Fruit fly (Drosophila melanogaster) whole organism, embryonic: ENCODE results near the gene ssp7.
A peak's percentile ranks its signal among the peaks of the same experiment; 100 is the strongest.

Experiments used
- Asciz ChIP-seq: fragments of 200-800 bp; sonication (Bioruptor generic); optimal IDR thresholded peaks from 2 replicates; lab custom pipeline; 2017; ENCODE audit warnings: missing biosample characterization, mild to moderate bottlenecking, missing genetic modification characterization, missing genetic modification reagents
- CG10209 ChIP-seq: fragments of 200-800 bp; sonication (Bioruptor generic); optimal IDR thresholded peaks from 3 replicates; lab custom pipeline; 2017; ENCODE audit warnings: missing biosample characterization, mild to moderate bottlenecking, missing genetic modification characterization, missing genetic modification reagents
- CG10543 ChIP-seq: fragments of 200-800 bp; sonication (Bioruptor generic); optimal IDR thresholded peaks from 3 replicates; lab custom pipeline; 2017; ENCODE audit warnings: missing biosample characterization, mild to moderate bottlenecking, missing genetic modification characterization, moderate library complexity
- CG11696 ChIP-seq: fragments of 200-800 bp; sonication (Bioruptor generic); IDR thresholded peaks from 2 replicates; pipeline ENCODE4 v1.3.6; 2022; ENCODE audit warnings: missing biosample characterization, missing genetic modification characterization
- CG12391 ChIP-seq: fragments of 200-800 bp; sonication (Bioruptor generic); optimal IDR thresholded peaks from 3 replicates; lab custom pipeline; 2018; ENCODE audit warnings: missing biosample characterization, mild to moderate bottlenecking, missing genetic modification characterization, moderate library complexity
- CG13296 ChIP-seq: fragments of 200-800 bp; sonication (Bioruptor generic); optimal IDR thresholded peaks from 3 replicates; lab custom pipeline; 2018; ENCODE audit warnings: missing biosample characterization, mild to moderate bottlenecking, missing genetic modification characterization
- CG13894 ChIP-seq: fragments of 200-800 bp; sonication (Bioruptor generic); optimal IDR thresholded peaks from 3 replicates; lab custom pipeline; 2018; ENCODE audit warnings: missing biosample characterization, mild to moderate bottlenecking, missing genetic modification characterization, moderate library complexity
- CG14441 ChIP-seq: fragments of 200-800 bp; sonication (Bioruptor generic); IDR thresholded peaks from 2 replicates; pipeline ENCODE4 v1.3.6; 2022; ENCODE audit warnings: missing biosample characterization, missing genetic modification characterization
- CG2199 ChIP-seq: fragments of 200-800 bp; sonication (Bioruptor generic); IDR thresholded peaks from 3 replicates; pipeline ENCODE4 v1.3.6; 2022; ENCODE audit warnings: missing biosample characterization, missing genetic modification characterization
- CG2889 ChIP-seq: fragments of 200-800 bp; sonication (Bioruptor generic); IDR thresholded peaks from 3 replicates; pipeline ENCODE4 v1.3.6; 2022; ENCODE audit warnings: missing biosample characterization, missing genetic modification characterization
- CG33557 ChIP-seq: fragments of 200-800 bp; sonication (Bioruptor generic); optimal IDR thresholded peaks from 2 replicates; lab custom pipeline; 2019; ENCODE audit warnings: missing biosample characterization, mild to moderate bottlenecking, missing genetic modification characterization, moderate library complexity
- CG8359 ChIP-seq: fragments of 200-800 bp; sonication (Bioruptor generic); optimal IDR thresholded peaks from 2 replicates; lab custom pipeline; 2017; ENCODE audit warnings: missing biosample characterization, mild to moderate bottlenecking, missing genetic modification characterization, borderline replicate concordance
- CG9876 ChIP-seq: fragments of 200-800 bp; sonication (Bioruptor generic); optimal IDR thresholded peaks from 2 replicates; lab custom pipeline; 2016; ENCODE audit warnings: missing biosample characterization, missing genetic modification characterization
- CkIIα-i1 ChIP-seq: fragments of 200-800 bp; sonication (Bioruptor generic); IDR thresholded peaks from 2 replicates; pipeline ENCODE4 v1.3.6; 2022; ENCODE audit warnings: missing biosample characterization, missing genetic modification characterization
- D ChIP-seq, 2 experiments: fragments of 200-800 bp in 1 of 2; fragments of >200 bp in 1 of 2; sonication (Bioruptor generic) in 1 of 2; optimal IDR thresholded peaks; 2 replicates in 1 of 2; 3 replicates in 1 of 2; lab custom pipeline; 2017; ENCODE audit warnings: mild to moderate bottlenecking in 1 of 2, missing biosample characterization in 1 of 2, missing genetic modification characterization in 1 of 2, missing genetic modification reagents in 1 of 2
- Dad ChIP-seq: fragments of 200-800 bp; sonication (Bioruptor generic); optimal IDR thresholded peaks from 3 replicates; lab custom pipeline; 2016; ENCODE audit warnings: missing biosample characterization, missing genetic modification characterization
- Doc3 ChIP-seq: fragments of 200-800 bp; sonication (Bioruptor generic); IDR thresholded peaks from 3 replicates; pipeline ENCODE4 v1.3.6; 2022; ENCODE audit warnings: missing biosample characterization, missing genetic modification characterization; ENCODE audit not compliant: partially characterized antibody
- ERR ChIP-seq: fragments of 200-800 bp; sonication (Bioruptor generic); optimal IDR thresholded peaks from 2 replicates; lab custom pipeline; 2016; ENCODE audit warnings: missing biosample characterization, missing genetic modification characterization
- H2.0 ChIP-seq: fragments of 200-800 bp; sonication (Bioruptor generic); IDR thresholded peaks from 2 replicates; pipeline ENCODE4 v1.3.6; 2022; ENCODE audit warnings: missing biosample characterization, missing genetic modification characterization
- HLH4C ChIP-seq: fragments of 200-800 bp; sonication (Bioruptor generic); IDR thresholded peaks from 3 replicates; pipeline ENCODE4 v1.3.6; 2022; ENCODE audit warnings: missing biosample characterization, missing genetic modification characterization; ENCODE audit not compliant: partially characterized antibody
- Hey ChIP-seq: fragments of 200-800 bp; sonication (Bioruptor generic); optimal IDR thresholded peaks from 3 replicates; lab custom pipeline; 2018; ENCODE audit warnings: missing biosample characterization, mild to moderate bottlenecking, missing genetic modification characterization
- MTF-1 ChIP-seq: fragments of 200-800 bp; sonication (Bioruptor generic); optimal IDR thresholded peaks from 2 replicates; lab custom pipeline; 2018; ENCODE audit warnings: missing biosample characterization, mild to moderate bottlenecking, missing genetic modification characterization, borderline replicate concordance
- Mad ChIP-seq: fragments of 200-800 bp; sonication (Bioruptor generic); optimal IDR thresholded peaks from 2 replicates; lab custom pipeline; 2016; ENCODE audit warnings: missing biosample characterization, missing genetic modification characterization
- Nf-YB ChIP-seq: fragments of 200-800 bp; sonication (Bioruptor generic); optimal IDR thresholded peaks from 3 replicates; lab custom pipeline; 2019; ENCODE audit warnings: missing biosample characterization, mild to moderate bottlenecking, missing genetic modification characterization, moderate library complexity
- Oli ChIP-seq: fragments of 200-800 bp; sonication (Bioruptor generic); optimal IDR thresholded peaks from 2 replicates; lab custom pipeline; 2018; ENCODE audit warnings: missing biosample characterization, mild to moderate bottlenecking, missing genetic modification characterization, moderate library complexity
- Poxn ChIP-seq: fragments of 200-800 bp; sonication (Bioruptor generic); IDR thresholded peaks from 2 replicates; pipeline ENCODE4 v1.3.6; 2022; ENCODE audit warnings: missing biosample characterization, missing genetic modification characterization
- Sry-β ChIP-seq: fragments of 200-800 bp; sonication (Bioruptor generic); optimal IDR thresholded peaks from 2 replicates; lab custom pipeline; 2018; ENCODE audit warnings: missing biosample characterization, mild to moderate bottlenecking, missing genetic modification characterization, moderate library complexity
- al ChIP-seq: fragments of 200-800 bp; sonication (Bioruptor generic); IDR thresholded peaks from 2 replicates; pipeline ENCODE4 v1.3.6; 2022; ENCODE audit warnings: missing biosample characterization, missing genetic modification characterization
- ato ChIP-seq: fragments of 200-800 bp; sonication (Bioruptor generic); IDR thresholded peaks from 2 replicates; pipeline ENCODE4 v1.3.6; 2022; ENCODE audit warnings: missing biosample characterization, missing genetic modification characterization; ENCODE audit not compliant: partially characterized antibody
- dpn ChIP-seq, 2 experiments: fragments of 200-800 bp; sonication (Bioruptor generic); optimal IDR thresholded peaks; 3 replicates each; lab custom pipeline; 2016; ENCODE audit warnings: missing biosample characterization in 2 of 2, missing genetic modification characterization in 2 of 2
- ewg ChIP-seq: fragments of 200-800 bp; sonication (Bioruptor generic); optimal IDR thresholded peaks from 3 replicates; lab custom pipeline; 2017; ENCODE audit warnings: mild to moderate bottlenecking, missing biosample characterization, missing genetic modification reagents, missing genetic modification characterization
- fd64A ChIP-seq: fragments of 200-800 bp; sonication (Bioruptor generic); optimal IDR thresholded peaks from 3 replicates; lab custom pipeline; 2018; ENCODE audit warnings: missing biosample characterization, mild to moderate bottlenecking, missing genetic modification characterization
- fd96Cb ChIP-seq: fragments of 200-800 bp; sonication (Bioruptor generic); optimal IDR thresholded peaks from 2 replicates; lab custom pipeline; 2018; ENCODE audit warnings: missing biosample characterization, mild to moderate bottlenecking, missing genetic modification characterization, moderate library complexity
- gcm2 ChIP-seq: fragments of 200-800 bp; sonication (Bioruptor generic); optimal IDR thresholded peaks from 2 replicates; lab custom pipeline; 2016; ENCODE audit warnings: missing biosample characterization, missing genetic modification characterization
- ind ChIP-seq: fragments of 200-800 bp; sonication (Bioruptor generic); optimal IDR thresholded peaks from 3 replicates; lab custom pipeline; 2016; ENCODE audit warnings: missing biosample characterization, missing genetic modification characterization
- jumu ChIP-seq: fragments of 200-800 bp; sonication (Bioruptor generic); optimal IDR thresholded peaks from 3 replicates; lab custom pipeline; 2016; ENCODE audit warnings: missing biosample characterization, missing genetic modification characterization
- kni ChIP-seq: fragments of 200-800 bp; sonication (Bioruptor generic); optimal IDR thresholded peaks from 3 replicates; lab custom pipeline; 2017; ENCODE audit warnings: mild to moderate bottlenecking, missing biosample characterization, missing genetic modification reagents, missing genetic modification characterization
- lab ChIP-seq: fragments of 200-800 bp; sonication (Bioruptor generic); optimal IDR thresholded peaks from 3 replicates; lab custom pipeline; 2017; ENCODE audit warnings: missing biosample characterization, missing genetic modification characterization, mild to moderate bottlenecking, moderate library complexity, missing genetic modification reagents
- lmd ChIP-seq: fragments of 200-800 bp; sonication (Bioruptor generic); IDR thresholded peaks from 2 replicates; pipeline ENCODE4 v1.3.6; 2022; ENCODE audit warnings: missing biosample characterization, missing genetic modification characterization
- lov ChIP-seq, 2 experiments: fragments of 200-800 bp in 1 of 2; fragments of >200 bp in 1 of 2; sonication (Bioruptor generic) in 1 of 2; IDR thresholded peaks in 1 of 2; optimal IDR thresholded peaks in 1 of 2; 2 replicates in 1 of 2; 3 replicates in 1 of 2; pipeline versions ENCODE4 v1.3.6 to Lab custom; 2017 to 2022; ENCODE audit warnings: missing biosample characterization in 1 of 2, missing genetic modification characterization in 1 of 2
- nerfin-2 ChIP-seq: fragments of 200-800 bp; sonication (Bioruptor generic); IDR thresholded peaks from 2 replicates; pipeline ENCODE4 v1.3.6; 2022; ENCODE audit warnings: missing biosample characterization, missing genetic modification characterization; ENCODE audit not compliant: partially characterized antibody
- slou ChIP-seq: fragments of 200-800 bp; sonication (Bioruptor generic); optimal IDR thresholded peaks from 3 replicates; lab custom pipeline; 2016; ENCODE audit warnings: missing biosample characterization, missing genetic modification characterization
- sna ChIP-seq: fragments of 200-800 bp; sonication (Bioruptor generic); IDR thresholded peaks from 2 replicates; pipeline ENCODE4 v1.3.6; 2022; ENCODE audit warnings: missing biosample characterization, missing genetic modification characterization; ENCODE audit not compliant: partially characterized antibody
- sug ChIP-seq: fragments of 200-800 bp; optimal IDR thresholded peaks from 2 replicates; lab custom pipeline; 2019; ENCODE audit warnings: missing biosample characterization, mild to moderate bottlenecking, missing genetic modification characterization, moderate library complexity
- twi ChIP-seq: fragments of 200-800 bp; optimal IDR thresholded peaks from 2 replicates; lab custom pipeline; 2019; ENCODE audit warnings: missing biosample characterization, mild to moderate bottlenecking, missing genetic modification characterization, moderate library complexity
- wor ChIP-seq: fragments of 200-800 bp; sonication (Bioruptor generic); IDR thresholded peaks from 2 replicates; pipeline ENCODE4 v1.3.6; 2022; ENCODE audit warnings: missing biosample characterization, missing genetic modification characterization
- zfh1 ChIP-seq: fragments of 200-800 bp; sonication (Bioruptor generic); IDR thresholded peaks from 3 replicates; pipeline ENCODE4 v1.3.6; 2022; ENCODE audit warnings: missing biosample characterization, missing genetic modification characterization

ssp7 gene

dm6 chrX:11108148-11108844 is 31.8 kb downstream of the ssp7 start, which contains the start of gene Hsp60A (continued):
- peak; percentile 78 for TF ChIP-seq nerfin-2 (GFP tag; lab: Robert Waterston, UW)
- no peak for TF ChIP-seq CG9876
- no peak for TF ChIP-seq CG8359 (GFP tag; lab: Kevin White, UChicago)
- no peak for TF ChIP-seq MTF-1 (GFP tag; lab: Kevin White, UChicago)
- TF ChIP-seq CG33557 (GFP tag; lab: Kevin White, UChicago) = peak; percentile 35
- TF ChIP-seq CG14441 = peak; percentile 38; the same call in 1 of the 2 replicates
- no peak for TF ChIP-seq CG2199 (GFP tag; lab: Robert Waterston, UW)
- TF ChIP-seq lov (optimal IDR thresholded peaks at IDR 0.05; lab: Kevin White, UChicago) = no peak
- TF ChIP-seq lov (GFP tag; IDR thresholded peaks at IDR 0.05; lab: Robert Waterston, UW) = no peak
- peak; percentile 76; the same call in 1 of the 2 replicates for TF ChIP-seq sna (GFP tag; lab: Robert Waterston, UW)
- no peak for TF ChIP-seq ewg (GFP tag; lab: Kevin White, UChicago)
- TF ChIP-seq Dad (GFP tag; lab: Kevin White, UChicago) = peak; percentile 16
- peak; percentile 39 for TF ChIP-seq fd96Cb (tag; lab: Kevin White, UChicago)
- TF ChIP-seq Asciz (GFP tag; lab: Kevin White, UChicago) = no peak
- peak; percentile 47 for TF ChIP-seq sug (tag; lab: Kevin White, UChicago)
- no peak for TF ChIP-seq CG2889
- no peak for TF ChIP-seq fd64A (GFP tag; lab: Kevin White, UChicago)
- peak; percentile 74 for TF ChIP-seq CG12391
- TF ChIP-seq Oli (tag; lab: Kevin White, UChicago) = peak; percentile 2
- TF ChIP-seq slou = no peak
- no peak; the same call in 2 of the 3 replicates for TF ChIP-seq zfh1 (GFP tag; lab: Robert Waterston, UW)
- TF ChIP-seq gcm2 = no peak
- TF ChIP-seq ERR (GFP tag; lab: Kevin White, UChicago) = no peak
- TF ChIP-seq wor = no peak
- TF ChIP-seq CkIIα-i1 (GFP tag; lab: Robert Waterston, UW) = no peak
- TF ChIP-seq jumu = no peak
- TF ChIP-seq Sry-β (GFP tag; lab: Kevin White, UChicago) = no peak
- TF ChIP-seq Nf-YB (GFP tag; lab: Kevin White, UChicago) = peak; percentile 6
- peak; percentile 55; the same call in 1 of the 2 replicates for TF ChIP-seq ato (GFP tag; lab: Robert Waterston, UW)
- peak; percentile 42 to 48 for TF ChIP-seq dpn (GFP tag; optimal IDR thresholded peaks at IDR 0.05; lab: Kevin White, UChicago)
- no peak for TF ChIP-seq CG11696 (GFP tag; lab: Robert Waterston, UW)
- TF ChIP-seq CG10543 (GFP tag; lab: Kevin White, UChicago) = no peak
- TF ChIP-seq lmd = peak; percentile 38; the same call in 1 of the 2 replicates
- TF ChIP-seq CG13296 = peak; percentile 36
- TF ChIP-seq CG10209 (GFP tag; lab: Kevin White, UChicago) = peak; percentile 39
- TF ChIP-seq CG13894 (tag; lab: Kevin White, UChicago) = peak; percentile 56
- TF ChIP-seq ind (GFP tag; lab: Kevin White, UChicago) = peak; percentile 28
- no peak for TF ChIP-seq D (optimal IDR thresholded peaks at IDR 0.05; lab: Kevin White, UChicago)
- TF ChIP-seq D (GFP tag; optimal IDR thresholded peaks at IDR 0.05; lab: Kevin White, UChicago) = no peak
- no peak for TF ChIP-seq Poxn (GFP tag; lab: Robert Waterston, UW)
- TF ChIP-seq Hey (tag; lab: Kevin White, UChicago) = no peak
- peak; percentile 84 for TF ChIP-seq Doc3 (GFP tag; lab: Robert Waterston, UW)
- TF ChIP-seq Mad (GFP tag; lab: Kevin White, UChicago) = peak; percentile 58
- peak; percentile 69 for TF ChIP-seq lab
- TF ChIP-seq twi (tag; lab: Kevin White, UChicago) = no peak
- no peak for TF ChIP-seq kni (GFP tag; lab: Kevin White, UChicago)
- 0 out of 2 replicates have a peak, but pooled peaks have one; percentile 8 for TF ChIP-seq H2.0
- peak; percentile 87 for TF ChIP-seq HLH4C (GFP tag; lab: Robert Waterston, UW)
- TF ChIP-seq al (GFP tag; lab: Robert Waterston, UW) = peak; percentile 35; the same call in 1 of the 2 replicates
